Fruit fly (Drosophila melanogaster) whole organism, adult: ENCODE results near the gene CycH.

Experiments used
- CG7101 ChIP-seq: fragments of 200-800 bp; sonication (Bioruptor generic); optimal IDR thresholded peaks from 2 replicates; lab custom pipeline; 2018; ENCODE audit warnings: missing biosample characterization, mild to moderate bottlenecking, missing genetic modification characterization, moderate library complexity
- ovo ChIP-seq: fragments of 200-800 bp; sonication (Bioruptor generic); optimal IDR thresholded peaks from 2 replicates; lab custom pipeline; 2016; ENCODE audit warnings: missing biosample characterization, missing genetic modification characterization
- pad ChIP-seq: fragments of 200-800 bp; sonication (Bioruptor generic); optimal IDR thresholded peaks from 3 replicates; lab custom pipeline; 2017; ENCODE audit warnings: missing biosample characterization, missing genetic modification characterization, mild to moderate bottlenecking, moderate library complexity, missing genetic modification reagents
- toe ChIP-seq: fragments of 200-800 bp; sonication (Bioruptor generic); optimal IDR thresholded peaks from 2 replicates; lab custom pipeline; 2016; ENCODE audit warnings: missing biosample characterization, missing genetic modification characterization

- TF ChIP-seq pad, result no peak
- TF ChIP-seq CG7101, result no peak
- no peak for TF ChIP-seq toe (GFP tag; lab: Kevin White, UChicago)
- TF ChIP-seq ovo, result no peak
Measured at dm6 chr3L:21819497-21819896, 2.3 kb upstream of the CycH start.
